Fruit fly (Drosophila melanogaster): Measurements from ENCODE around the gene Vm26Aa.

DNA sequence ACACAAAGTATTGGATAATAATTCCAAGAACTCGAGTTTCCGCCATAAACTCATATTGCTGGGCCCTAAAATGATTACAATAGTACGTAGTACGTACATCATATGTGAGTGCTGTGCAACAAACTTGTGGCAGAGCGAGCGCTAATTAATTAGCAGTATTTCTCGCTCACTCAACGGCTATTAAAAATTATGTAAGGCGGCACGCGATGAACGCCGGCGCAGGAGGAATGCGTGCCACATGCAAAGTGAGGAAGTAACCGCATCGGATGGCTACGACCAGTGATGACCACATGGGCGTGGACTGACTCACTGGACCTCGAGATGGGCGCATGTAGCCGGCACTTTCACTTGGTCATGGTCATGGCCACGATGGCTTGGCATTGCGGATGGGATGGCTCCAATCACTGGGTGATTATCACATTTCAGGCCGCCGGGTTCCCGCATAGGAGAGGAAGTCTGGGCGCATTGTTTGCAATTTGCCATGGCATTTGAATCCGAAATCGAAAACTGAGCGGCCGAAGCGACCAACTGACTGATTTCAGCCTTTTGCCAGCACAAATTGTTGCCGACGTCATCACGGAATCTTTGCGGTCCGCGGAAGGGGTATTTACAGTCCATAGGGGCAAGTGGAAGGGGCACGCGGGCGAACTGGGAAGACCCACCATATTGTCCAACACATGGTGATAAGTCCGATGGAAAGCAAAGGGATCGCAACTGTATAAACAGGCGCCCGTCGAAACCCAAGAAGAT lies 1.2 kb upstream of the Vm26Aa start:
- no peak for TF ChIP-seq dsx (GFP tag; optimal IDR thresholded peaks at IDR 0.05; ENCODE audit: poor library complexity, severe bottlenecking)
- no peak for TF ChIP-seq Gug (GFP tag; IDR thresholded peaks at IDR 0.05)
- TF ChIP-seq Eip78C (GFP tag): no peak
- TF ChIP-seq CG3032 (tag; optimal IDR thresholded peaks at IDR 0.05): no peak
- TF ChIP-seq fd85E (GFP tag; optimal IDR thresholded peaks at IDR 0.05): no peak
- no peak for TF ChIP-seq fkh (GFP tag; optimal IDR thresholded peaks at IDR 0.05)
- TF ChIP-seq Met (GFP tag; optimal IDR thresholded peaks at IDR 0.05): no peak
- no peak for TF ChIP-seq CG34406 (GFP tag; optimal IDR thresholded peaks at IDR 0.05)
- no peak for TF ChIP-seq Hr38 (GFP tag; optimal IDR thresholded peaks at IDR 0.05)
- TF ChIP-seq CG32006 (GFP tag; optimal IDR thresholded peaks at IDR 0.05): no peak
- no peak for TF ChIP-seq CG16779 (tag; optimal IDR thresholded peaks at IDR 0.05)

Data from whole organism, prepupa.